Worm (Caenorhabditis elegans): ENCODE measurements around the gene arrd-11.

Gene arrd-11

DNA sequence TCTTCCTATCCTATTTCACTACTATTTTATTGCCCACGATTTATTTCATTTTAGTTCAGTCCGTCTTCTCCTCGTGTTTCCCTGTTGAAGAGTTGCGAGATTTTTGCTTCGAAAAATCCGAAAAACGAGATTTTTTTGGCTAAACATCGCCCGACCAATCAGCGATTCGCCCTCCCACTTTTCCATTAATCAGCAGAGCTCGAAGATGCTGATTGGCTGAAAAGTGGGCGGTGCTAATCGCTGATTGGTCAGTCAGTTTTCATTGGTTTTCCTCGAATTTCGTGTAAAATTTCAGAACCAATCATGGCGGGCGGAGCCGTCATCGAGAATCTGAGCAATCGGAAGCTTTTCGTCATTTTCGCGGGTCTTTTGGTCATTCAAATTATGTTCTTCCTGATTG is 21.8 kb upstream of the arrd-11 start, which contains the start of gene mig-14:
mig-14 (plus strand) TSS at position 290 of the 400 bp plus-strand sequence.
- TF ChIP-seq ceh-90 (tag; optimal IDR thresholded peaks at IDR 0.05) (no peak), dsc-1 (tag; optimal IDR thresholded peaks at IDR 0.05) (peak; percentile 55), xbp-1 (tag; optimal IDR thresholded peaks at IDR 0.05) (peak; percentile 7)

DNA sequence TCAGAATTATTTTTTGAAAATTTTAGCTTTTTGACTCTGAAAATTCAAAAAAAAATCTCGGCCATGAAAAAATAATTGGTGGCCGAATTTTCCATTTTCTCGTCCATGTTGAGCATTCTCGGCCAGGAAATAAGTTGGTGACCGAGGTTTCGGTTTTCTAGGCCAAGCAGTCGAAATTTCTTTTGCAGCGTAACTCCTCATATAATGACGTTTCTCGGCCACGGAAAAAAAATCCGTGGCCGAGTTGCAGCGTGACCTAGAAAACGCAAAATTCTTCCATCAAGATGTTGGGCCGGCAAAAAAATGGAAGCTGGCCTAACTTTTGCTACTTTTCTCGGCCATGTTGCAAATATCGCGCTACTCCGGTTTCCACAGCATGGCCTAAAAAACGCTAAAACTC is 13.1 kb upstream of the arrd-11 start:
- no peak for TF ChIP-seq efl-3 (GFP tag; optimal IDR thresholded peaks at IDR 0.05)
- no peak for TF ChIP-seq efl-1 (optimal IDR thresholded peaks at IDR 0.05)
- peak in 1 of 2 experiments; percentile 76 for TF ChIP-seq efl-1 (GFP tag; optimal IDR thresholded peaks at IDR 0.05 in 1 of 2)

DNA sequence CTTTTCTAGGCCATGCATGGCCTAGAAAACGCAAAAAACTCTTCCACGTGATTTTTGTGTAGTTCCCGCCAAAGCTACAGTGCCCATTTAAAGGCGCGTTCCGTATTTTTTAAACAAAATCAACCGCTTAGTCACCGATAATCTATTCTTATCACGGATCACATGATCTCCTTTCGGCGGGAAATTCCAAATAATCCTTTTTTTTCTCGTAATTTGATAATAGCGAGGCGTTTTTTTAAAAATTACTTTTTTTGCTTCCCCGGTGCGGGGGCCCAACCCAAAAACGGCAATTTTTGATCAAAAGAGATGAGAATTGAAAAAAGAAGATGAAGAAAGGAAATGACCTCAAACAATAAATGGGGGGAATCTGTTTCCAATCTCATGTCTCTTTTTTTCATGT is 12.2 kb upstream of the arrd-11 start:
- TF ChIP-seq nhr-28 (tag; optimal IDR thresholded peaks at IDR 0.05) (no peak), nhr-77 (tag; optimal IDR thresholded peaks at IDR 0.05) (no peak), mab-9 (GFP tag; IDR thresholded peaks at IDR 0.05) (no peak), pag-3 (tag; optimal IDR thresholded peaks at IDR 0.05; ENCODE audit: borderline replicate concordance, insufficient read depth) (no peak), grh-1 (GFP tag; IDR thresholded peaks at IDR 0.05) (no peak), irx-1 (tag; optimal IDR thresholded peaks at IDR 0.05) (no peak), egl-13 (tag; optimal IDR thresholded peaks at IDR 0.05) (no peak), isw-1 (GFP tag; IDR thresholded peaks at IDR 0.05) (no peak), efl-3 (GFP tag; optimal IDR thresholded peaks at IDR 0.05) (no peak), fkh-10 (GFP tag; optimal IDR thresholded peaks at IDR 0.05) (no peak), egl-27 (tag; optimal IDR thresholded peaks at IDR 0.05) (no peak), mdl-1 (tag; optimal IDR thresholded peaks at IDR 0.05) (peak in 1 of 2 experiments; percentile 13), snu-23 (GFP tag; optimal IDR thresholded peaks at IDR 0.05) (peak; percentile 43), ama-1 (optimal IDR thresholded peaks at IDR 0.05) (no peak), dsc-1 (tag; optimal IDR thresholded peaks at IDR 0.05) (peak; percentile 29), dpl-1 (GFP tag; optimal IDR thresholded peaks at IDR 0.05) (no peak), vab-15 (tag; optimal IDR thresholded peaks at IDR 0.05) (no peak), lsy-2 (tag; optimal IDR thresholded peaks at IDR 0.05) (peak in 1 of 2 experiments; percentile 9), blmp-1 (tag; optimal IDR thresholded peaks at IDR 0.05) (peak; percentile 65), unc-98 (GFP tag; IDR thresholded peaks at IDR 0.05) (no peak), lin-15B (tag; optimal IDR thresholded peaks at IDR 0.05) (no peak), nhr-76 (tag; optimal IDR thresholded peaks at IDR 0.05) (no peak), alr-1 (tag; optimal IDR thresholded peaks at IDR 0.05; ENCODE audit: borderline replicate concordance) (no peak), C16A3.4 (tag; optimal IDR thresholded peaks at IDR 0.05) (no peak), ets-5 (GFP tag; IDR thresholded peaks at IDR 0.05) (no peak), ceh-8 (GFP tag; optimal IDR thresholded peaks at IDR 0.05) (no peak), lir-3 (tag; optimal IDR thresholded peaks at IDR 0.05; ENCODE audit: poor library complexity) (no peak), nhr-20 (tag; optimal IDR thresholded peaks at IDR 0.05) (peak; percentile 47), sptf-1 (tag; optimal IDR thresholded peaks at IDR 0.05) (no peak), elt-2 (tag; optimal IDR thresholded peaks at IDR 0.05) (no peak), hlh-17 (GFP tag; optimal IDR thresholded peaks at IDR 0.05; ENCODE audit: borderline replicate concordance) (no peak), ceh-82 (tag; optimal IDR thresholded peaks at IDR 0.05) (no peak), swsn-7 (tag; optimal IDR thresholded peaks at IDR 0.05) (no peak), nhr-90 (tag; optimal IDR thresholded peaks at IDR 0.05; ENCODE audit: poor library complexity) (no peak), xbp-1 (tag; optimal IDR thresholded peaks at IDR 0.05) (no peak), nhr-47 (tag; optimal IDR thresholded peaks at IDR 0.05) (no peak), C04F5.9 (tag; optimal IDR thresholded peaks at IDR 0.05) (no peak), skn-1 (tag; optimal IDR thresholded peaks at IDR 0.05) (no peak), lin-14 (GFP tag; optimal IDR thresholded peaks at IDR 0.05) (no peak), nhr-237 (tag; optimal IDR thresholded peaks at IDR 0.05) (no peak), ces-1 (GFP tag; optimal IDR thresholded peaks at IDR 0.05) (no peak), pax-3 (tag; optimal IDR thresholded peaks at IDR 0.05) (no peak), aha-1 (tag; optimal IDR thresholded peaks at IDR 0.05) (no peak), pqm-1 (tag; optimal IDR thresholded peaks at IDR 0.05) (no peak), nhr-85 (tag) (peak; percentile 84), tlp-1 (tag; optimal IDR thresholded peaks at IDR 0.05) (no peak)

Measured in whole organism, L1 larva.